Fruit fly (Drosophila melanogaster): ENCODE data around the gene ninaE.

DNA sequence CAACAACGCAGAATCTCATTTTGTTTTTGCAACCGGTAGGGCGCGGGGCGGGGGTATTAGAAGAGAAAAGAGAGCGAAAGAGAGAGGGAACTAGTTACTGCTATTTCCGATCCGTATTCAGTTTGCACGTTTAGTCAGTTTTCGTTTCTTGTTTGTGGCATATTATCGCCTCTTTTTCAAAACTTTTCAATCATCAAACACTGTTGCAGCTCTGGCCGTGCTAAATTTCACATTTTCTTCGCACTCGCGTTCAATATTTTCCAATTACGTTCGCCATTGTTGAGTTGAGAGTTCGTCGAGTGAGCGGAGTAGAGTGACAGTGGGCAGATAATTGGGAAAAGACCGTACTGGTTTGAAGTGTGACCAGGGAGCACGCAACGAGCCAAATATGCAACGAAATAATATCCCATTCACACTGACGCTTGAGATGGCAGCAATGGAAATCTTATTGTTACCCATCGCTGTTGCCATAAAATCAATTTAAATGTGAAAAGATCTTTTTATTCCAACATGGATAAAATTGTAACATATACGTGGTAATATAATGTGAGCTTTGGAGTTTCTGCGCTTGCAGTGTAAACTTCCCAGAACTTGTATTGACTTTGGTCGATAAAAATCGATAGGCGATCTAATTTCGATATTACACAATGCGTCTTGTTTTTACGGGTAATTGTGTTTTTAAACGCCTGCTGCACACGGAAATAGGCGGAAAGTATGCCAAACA, 26.8 kb downstream of the ninaE start, which contains the start of the genes Ire1 and Mrm2:
- TF ChIP-seq h (optimal IDR thresholded peaks at IDR 0.05) (no peak), ttk (optimal IDR thresholded peaks at IDR 0.05) (no peak), Sin3A (optimal IDR thresholded peaks at IDR 0.05) (no peak), insv (optimal IDR thresholded peaks at IDR 0.05) (no peak)
